Worm (Caenorhabditis elegans) whole organism, L1 larva: ENCODE results near the gene ZK1321.4.

Source experiments
- C04F5.9 ChIP-seq: sonication (generic microtip); optimal IDR thresholded peaks from 2 replicates; lab custom pipeline; 2016; ENCODE audit warnings: missing genetic modification characterization, missing compliant biosample characterization
- C16A3.4 ChIP-seq: fragments of 150-350 bp; optimal IDR thresholded peaks from 2 replicates; lab custom pipeline; 2014; ENCODE audit warnings: missing biosample characterization, missing genetic modification characterization
- F16B12.6 ChIP-seq: fragments of 150-350 bp; optimal IDR thresholded peaks from 2 replicates; lab custom pipeline; 2014; ENCODE audit warnings: missing biosample characterization, missing genetic modification characterization
- aha-1 ChIP-seq: fragments of 150-350 bp; optimal IDR thresholded peaks from 2 replicates; lab custom pipeline; 2014; ENCODE audit warnings: missing biosample characterization, missing genetic modification characterization
- aly-2 ChIP-seq: fragments of 150-350 bp; optimal IDR thresholded peaks from 2 replicates; lab custom pipeline; 2014; ENCODE audit warnings: missing biosample characterization, missing genetic modification characterization
- blmp-1 ChIP-seq: fragments of 150-350 bp; optimal IDR thresholded peaks from 2 replicates; lab custom pipeline; 2014; ENCODE audit warnings: missing biosample characterization, missing genetic modification characterization
- ceh-8 ChIP-seq: fragments of 200-800 bp; sonication (Bioruptor generic); optimal IDR thresholded peaks from 2 replicates; lab custom pipeline; 2018; ENCODE audit warnings: mild to moderate bottlenecking, missing genetic modification characterization, moderate library complexity, missing compliant biosample characterization
- ceh-82 ChIP-seq, 3 experiments: fragments of 150-350 bp in 1 of 3; sonication (generic microtip) in 2 of 3; optimal IDR thresholded peaks; 2 replicates each; lab custom pipeline; 2014 to 2017; ENCODE audit warnings: missing biosample characterization in 3 of 3, missing genetic modification characterization in 3 of 3
- ces-1 ChIP-seq: fragments of 150-350 bp; optimal IDR thresholded peaks from 2 replicates; lab custom pipeline; 2014; ENCODE audit warnings: missing biosample characterization, missing genetic modification reagents, missing genetic modification characterization
- dpl-1 ChIP-seq, 3 experiments: fragments of 150-350 bp in 2 of 3; sonication (generic microtip) in 1 of 3; optimal IDR thresholded peaks; 2 replicates each; lab custom pipeline; 2014 to 2017; ENCODE audit warnings: missing biosample characterization in 3 of 3, missing genetic modification characterization in 3 of 3, missing genetic modification reagents in 3 of 3
- efl-1 ChIP-seq, 4 experiments: fragments of 150-350 bp; optimal IDR thresholded peaks in 3 of 4; peaks in 1 of 4; 1 replicate in 1 of 4; 2 replicates in 3 of 4; lab custom pipeline; 2014; ENCODE audit warnings: missing biosample characterization in 2 of 4, missing genetic modification characterization in 2 of 4, missing genetic modification reagents in 2 of 4
- egl-13 ChIP-seq: sonication (generic microtip); optimal IDR thresholded peaks from 2 replicates; lab custom pipeline; 2016; ENCODE audit warnings: missing genotype, missing genetic modification reagents, missing genetic modification characterization, missing compliant biosample characterization
- elt-2 ChIP-seq: sonication (generic microtip); optimal IDR thresholded peaks from 2 replicates; lab custom pipeline; 2016; ENCODE audit warnings: missing genetic modification characterization, mild to moderate bottlenecking, inconsistent platforms, missing compliant biosample characterization, missing genetic modification reagents
- fkh-10 ChIP-seq: sonication (generic microtip); optimal IDR thresholded peaks from 2 replicates; lab custom pipeline; 2017; ENCODE audit warnings: missing biosample characterization, missing genetic modification reagents, missing genetic modification characterization
- fkh-8 ChIP-seq: sonication (generic microtip); optimal IDR thresholded peaks from 2 replicates; lab custom pipeline; 2016; ENCODE audit warnings: mild to moderate bottlenecking, missing genetic modification characterization, missing compliant biosample characterization
- fos-1 ChIP-seq: fragments of 150-350 bp; optimal IDR thresholded peaks from 2 replicates; lab custom pipeline; 2014; ENCODE audit warnings: missing biosample characterization, missing genetic modification characterization
- grh-1 ChIP-seq: fragments of 200-800 bp; sonication (Bioruptor generic); IDR thresholded peaks from 2 replicates; pipeline ENCODE4 v1.3.6; 2022; ENCODE audit warnings: missing genetic modification reagents, missing genetic modification characterization, missing compliant biosample characterization
- isw-1 ChIP-seq: fragments of 200-800 bp; sonication (Bioruptor generic); IDR thresholded peaks from 2 replicates; pipeline ENCODE4 v1.3.6; 2022; ENCODE audit warnings: missing genetic modification characterization, missing compliant biosample characterization
- jun-1 ChIP-seq: fragments of 150-350 bp; optimal IDR thresholded peaks from 2 replicates; lab custom pipeline; 2014; ENCODE audit warnings: missing biosample characterization, missing genetic modification reagents, missing genetic modification characterization
- lin-13 ChIP-seq: fragments of 150-350 bp; optimal IDR thresholded peaks from 2 replicates; lab custom pipeline; 2014; ENCODE audit warnings: missing biosample characterization, missing genetic modification reagents, missing genetic modification characterization
- lin-15B ChIP-seq: fragments of 150-350 bp; sonication (generic microtip); optimal IDR thresholded peaks from 3 replicates; lab custom pipeline; 2014; ENCODE audit warnings: missing biosample characterization, missing genetic modification characterization
- lin-39 ChIP-seq: fragments of 150-350 bp; optimal IDR thresholded peaks from 2 replicates; lab custom pipeline; 2014; ENCODE audit warnings: missing biosample characterization, missing genetic modification reagents, missing genetic modification characterization
- mab-9 ChIP-seq: fragments of 200-800 bp; sonication (Bioruptor generic); IDR thresholded peaks from 2 replicates; pipeline ENCODE4 v1.3.6; 2022; ENCODE audit warnings: missing genetic modification reagents, missing genetic modification characterization, missing compliant biosample characterization
- nhr-11 ChIP-seq: fragments of 150-350 bp; optimal IDR thresholded peaks from 2 replicates; lab custom pipeline; 2014; ENCODE audit warnings: missing biosample characterization, missing genetic modification characterization
- nhr-19 ChIP-seq: fragments of 200-800 bp; sonication (Bioruptor generic); conservative IDR thresholded peaks from 2 replicates; pipeline ENCODE4 v1.3.6; 2022; ENCODE audit warnings: missing genetic modification characterization, missing compliant biosample characterization
- nhr-20 ChIP-seq: sonication (generic microtip); optimal IDR thresholded peaks from 2 replicates; lab custom pipeline; 2016; ENCODE audit warnings: mild to moderate bottlenecking, missing genetic modification characterization, missing compliant biosample characterization
- nhr-237 ChIP-seq: fragments of 150-350 bp; optimal IDR thresholded peaks from 2 replicates; lab custom pipeline; 2014; ENCODE audit warnings: missing biosample characterization, missing genetic modification characterization
- nhr-76 ChIP-seq: sonication (generic microtip); optimal IDR thresholded peaks from 2 replicates; lab custom pipeline; 2017; ENCODE audit warnings: missing biosample characterization, missing genetic modification characterization
- nhr-84 ChIP-seq: sonication (generic microtip); optimal IDR thresholded peaks from 2 replicates; lab custom pipeline; 2017; ENCODE audit warnings: missing biosample characterization, missing genetic modification characterization
- nhr-85 ChIP-seq: sonication (generic microtip); peaks from one replicate; lab custom pipeline; 2016; ENCODE audit warnings: missing genetic modification characterization, inconsistent platforms, missing compliant biosample characterization
- nhr-90 ChIP-seq: sonication (generic microtip); optimal IDR thresholded peaks from 2 replicates; lab custom pipeline; 2016; ENCODE audit warnings: mild to moderate bottlenecking, missing genetic modification characterization, missing compliant biosample characterization; ENCODE audit not compliant: poor library complexity
- skn-1 ChIP-seq: fragments of 150-350 bp; optimal IDR thresholded peaks from 2 replicates; lab custom pipeline; 2014; ENCODE audit warnings: missing biosample characterization, missing genetic modification characterization
- snpc-4 ChIP-seq: fragments of 150-350 bp; optimal IDR thresholded peaks from 2 replicates; lab custom pipeline; 2014; ENCODE audit warnings: missing biosample characterization, missing genetic modification characterization
- sup-37 ChIP-seq: fragments of 200-800 bp; sonication (Bioruptor generic); optimal IDR thresholded peaks from 2 replicates; lab custom pipeline; 2018; ENCODE audit warnings: mild to moderate bottlenecking, missing genetic modification characterization, missing compliant biosample characterization
- swsn-7 ChIP-seq: sonication (generic microtip); optimal IDR thresholded peaks from 2 replicates; lab custom pipeline; 2016; ENCODE audit warnings: missing genetic modification characterization, missing compliant biosample characterization
- unc-130 ChIP-seq: fragments of 150-350 bp; optimal IDR thresholded peaks from 2 replicates; lab custom pipeline; 2017; ENCODE audit warnings: missing biosample characterization, missing genetic modification characterization, inconsistent platforms
- unc-62 ChIP-seq: fragments of 150-350 bp; optimal IDR thresholded peaks from 2 replicates; lab custom pipeline; 2014; ENCODE audit warnings: missing biosample characterization, missing genetic modification reagents, missing genetic modification characterization
- vab-15 ChIP-seq: sonication (generic microtip); optimal IDR thresholded peaks from 2 replicates; lab custom pipeline; 2017; ENCODE audit warnings: missing genotype, mild to moderate bottlenecking, missing genetic modification characterization, missing compliant biosample characterization
- xbp-1 ChIP-seq: sonication (generic microtip); optimal IDR thresholded peaks from 2 replicates; lab custom pipeline; 2016; ENCODE audit warnings: missing genetic modification characterization, missing compliant biosample characterization
- zip-4 ChIP-seq: fragments of 200-800 bp; sonication (Bioruptor generic); optimal IDR thresholded peaks from 2 replicates; lab custom pipeline; 2018; ENCODE audit warnings: mild to moderate bottlenecking, missing genetic modification characterization, moderate library complexity, missing compliant biosample characterization
- ztf-4 ChIP-seq: fragments of 150-350 bp; optimal IDR thresholded peaks from 2 replicates; lab custom pipeline; 2014; ENCODE audit warnings: missing biosample characterization, missing genetic modification characterization

The ZK1321.4 gene

ce11 chrII:9746069-9746468, 27.7 kb downstream of the ZK1321.4 start, which contains the start of the genes Y53C12B.1 and nos-3 (continued):
- TF ChIP-seq fos-1 (tag; lab: Kevin White, UChicago): peak; percentile 42
- peak; percentile 18 for TF ChIP-seq C04F5.9 (tag; lab: Kevin White, UChicago)
- TF ChIP-seq ceh-8: peak; percentile 22
- TF ChIP-seq nhr-85 (tag; lab: Kevin White, UChicago): peak; percentile 93
- peak; percentile 82 for TF ChIP-seq skn-1
- TF ChIP-seq lin-13 (GFP tag; lab: Kevin White, UChicago): peak; percentile 64
- peak; percentile 74 for TF ChIP-seq blmp-1 (tag; lab: Kevin White, UChicago)
- TF ChIP-seq jun-1 (tag; lab: Kevin White, UChicago): peak; percentile 59
- no peak for TF ChIP-seq nhr-84 (tag; lab: Kevin White, UChicago)
- peak; percentile 73 for TF ChIP-seq unc-130
- TF ChIP-seq aha-1 (tag; lab: Kevin White, UChicago): no peak
- peak; percentile 80 for TF ChIP-seq xbp-1
- TF ChIP-seq F16B12.6: peak; percentile 65
- peak; percentile 28 for TF ChIP-seq elt-2 (tag; lab: Kevin White, UChicago)
- TF ChIP-seq mab-9 (GFP tag; lab: Robert Waterston, UW): no peak
- TF ChIP-seq C16A3.4 (tag; lab: Kevin White, UChicago): peak; percentile 90
- no peak for TF ChIP-seq sup-37
- peak; percentile 65 for TF ChIP-seq aly-2
- no peak for TF ChIP-seq nhr-76 (tag; lab: Kevin White, UChicago)
- peak; percentile 82 for TF ChIP-seq nhr-19 (GFP tag; lab: Robert Waterston, UW)
- peak; percentile 39 for TF ChIP-seq egl-13 (tag; lab: Kevin White, UChicago)
- TF ChIP-seq nhr-20 (tag; lab: Kevin White, UChicago): peak; percentile 83
- no peak for TF ChIP-seq ces-1 (GFP tag; lab: Kevin White, UChicago)
- TF ChIP-seq vab-15 (tag; lab: Kevin White, UChicago): peak; percentile 41
- peak; percentile 55 for TF ChIP-seq lin-39 (tag; lab: Kevin White, UChicago)
- peak; percentile 63 for TF ChIP-seq grh-1
- TF ChIP-seq fkh-8: peak; percentile 62
- peak; percentile 62 for TF ChIP-seq nhr-11 (tag; lab: Kevin White, UChicago)
- TF ChIP-seq ztf-4: no peak
- TF ChIP-seq ceh-82 (tag; optimal IDR thresholded peaks at IDR 0.05; lab: Kevin White, UChicago): peak; percentile 54 to 84 (median 77)
- peak; percentile 77 for TF ChIP-seq swsn-7 (tag; lab: Kevin White, UChicago)
- peak; percentile 87 to 89 for TF ChIP-seq efl-1 (optimal IDR thresholded peaks at IDR 0.05; lab: Kevin White, UChicago)
- peak; percentile 77 to 97 for TF ChIP-seq efl-1 (GFP tag; optimal IDR thresholded peaks at IDR 0.05 in 1 of 2; lab: Kevin White, UChicago)
- peak; percentile 9 for TF ChIP-seq nhr-237 (tag; lab: Kevin White, UChicago)
- TF ChIP-seq fkh-10 (GFP tag; lab: Kevin White, UChicago): peak; percentile 27
- TF ChIP-seq nhr-90 (tag; lab: Kevin White, UChicago): peak; percentile 68
- peak; percentile 89 for TF ChIP-seq isw-1 (GFP tag; lab: Robert Waterston, UW)
- peak; percentile 27 for TF ChIP-seq snpc-4 (tag; lab: Kevin White, UChicago)
- TF ChIP-seq lin-15B (tag; lab: Kevin White, UChicago): peak; percentile 57

ce11 chrII:9742784-9743183, 31.0 kb downstream of the ZK1321.4 start, which contains the start of gene pno-1:
Gene pno-1, minus strand, starts transcription at chrII:9742884.
- no peak for TF ChIP-seq nhr-76 (tag; lab: Kevin White, UChicago)
- no peak for TF ChIP-seq dpl-1 (GFP tag; optimal IDR thresholded peaks at IDR 0.05; lab: Kevin White, UChicago)
- no peak for TF ChIP-seq zip-4 (GFP tag; lab: Kevin White, UChicago)
- TF ChIP-seq lin-15B (tag; lab: Kevin White, UChicago): no peak
- TF ChIP-seq jun-1 (tag; lab: Kevin White, UChicago): no peak
- no peak for TF ChIP-seq unc-62 (GFP tag; lab: Kevin White, UChicago)
